Worm (Caenorhabditis elegans): Measurements from ENCODE around the gene mlt-9.

mlt-9 gene

ce11 chrX:15083795-15084194 is 23.8 kb downstream of the mlt-9 start, which contains the start of gene H40L08.1:
TSS of gene H40L08.1 (minus strand) at chrX:15084086.
- TF ChIP-seq pha-4 (tag; optimal IDR thresholded peaks at IDR 0.05) (peak; percentile 10), snpc-4 (tag; optimal IDR thresholded peaks at IDR 0.05) (no peak), mep-1 (tag; optimal IDR thresholded peaks at IDR 0.05) (peak; percentile 9), zip-8 (tag; optimal IDR thresholded peaks at IDR 0.05) (no peak), ceh-39 (tag; optimal IDR thresholded peaks at IDR 0.05) (peak; percentile 9), elt-1 (tag; optimal IDR thresholded peaks at IDR 0.05; ENCODE audit: borderline replicate concordance, insufficient read depth) (peak; percentile 15), ces-1 (GFP tag; optimal IDR thresholded peaks at IDR 0.05) (peak; percentile 56)

ce11 chrX:15081486-15081885 is 26.1 kb downstream of the mlt-9 start:
- TF ChIP-seq drap-1 (GFP tag; optimal IDR thresholded peaks at IDR 0.05) (no peak), unc-62 (GFP tag; optimal IDR thresholded peaks at IDR 0.05) (no peak)

ce11 chrX:15079406-15079805 is 28.2 kb downstream of the mlt-9 start:
- no peak for TF ChIP-seq unc-62 (GFP tag; optimal IDR thresholded peaks at IDR 0.05)
- TF ChIP-seq nhr-237 (tag; optimal IDR thresholded peaks at IDR 0.05) = no peak
- TF ChIP-seq snpc-4 (tag; optimal IDR thresholded peaks at IDR 0.05) = no peak
- no peak for TF ChIP-seq pha-4 (tag; optimal IDR thresholded peaks at IDR 0.05)
- TF ChIP-seq sptf-1 (tag; optimal IDR thresholded peaks at IDR 0.05) = no peak
- no peak for TF ChIP-seq ces-1 (GFP tag; optimal IDR thresholded peaks at IDR 0.05)
- no peak for TF ChIP-seq nhr-2 (tag; optimal IDR thresholded peaks at IDR 0.05)
- TF ChIP-seq ceh-43 (GFP tag; optimal IDR thresholded peaks at IDR 0.05) = no peak
- no peak for TF ChIP-seq ztf-11 (tag; optimal IDR thresholded peaks at IDR 0.05)
- TF ChIP-seq elt-1 (tag; optimal IDR thresholded peaks at IDR 0.05; ENCODE audit: borderline replicate concordance, insufficient read depth) = no peak
- TF ChIP-seq tbx-8 (GFP tag; optimal IDR thresholded peaks at IDR 0.05) = no peak
- TF ChIP-seq hlh-1 (tag; optimal IDR thresholded peaks at IDR 0.05) = no peak

- TF ChIP-seq nhr-76 (tag; optimal IDR thresholded peaks at IDR 0.05) (no peak), flh-1 (GFP tag; optimal IDR thresholded peaks at IDR 0.05) (no peak), nhr-28 (tag; optimal IDR thresholded peaks at IDR 0.05) (no peak), ceh-39 (tag; optimal IDR thresholded peaks at IDR 0.05) (no peak), nhr-12 (tag; optimal IDR thresholded peaks at IDR 0.05) (no peak), ceh-43 (GFP tag; optimal IDR thresholded peaks at IDR 0.05) (no peak), unc-39 (tag; optimal IDR thresholded peaks at IDR 0.05) (no peak), nhr-2 (tag; optimal IDR thresholded peaks at IDR 0.05) (no peak), lin-13 (tag; optimal IDR thresholded peaks at IDR 0.05) (no peak), ham-2 (GFP tag; optimal IDR thresholded peaks at IDR 0.05) (no peak), pha-4 (tag; optimal IDR thresholded peaks at IDR 0.05) (no peak), lsy-2 (tag; optimal IDR thresholded peaks at IDR 0.05) (no peak), mls-2 (tag; optimal IDR thresholded peaks at IDR 0.05) (no peak), cnd-1 (tag; optimal IDR thresholded peaks at IDR 0.05) (no peak), zip-8 (tag; optimal IDR thresholded peaks at IDR 0.05) (no peak), nhr-237 (tag; optimal IDR thresholded peaks at IDR 0.05) (no peak), sem-2 (GFP tag; optimal IDR thresholded peaks at IDR 0.05) (no peak), blmp-1 (tag; optimal IDR thresholded peaks at IDR 0.05) (no peak), drap-1 (GFP tag; optimal IDR thresholded peaks at IDR 0.05) (no peak), lin-32 (GFP tag; optimal IDR thresholded peaks at IDR 0.05) (no peak)
These were observed 29.3 kb downstream of the mlt-9 start for ce11 chrX:15078276-15078675.

- peak; percentile 38 for TF ChIP-seq ham-2 (GFP tag; optimal IDR thresholded peaks at IDR 0.05)
- TF ChIP-seq cnd-1 (tag; optimal IDR thresholded peaks at IDR 0.05) = no peak
These were observed 29.9 kb downstream of the mlt-9 start, which contains the start of the genes H40L08.8, H40L08.2 and H40L08.7 for ce11 chrX:15077597-15078261. TSS of gene H40L08.8 (minus strand) at chrX:15077633. TSS of gene H40L08.2 (minus strand) at chrX:15077744. TSS of gene H40L08.7 (minus strand) at chrX:15077744.

- no peak for TF ChIP-seq mep-1 (tag; optimal IDR thresholded peaks at IDR 0.05)
- TF ChIP-seq lin-32 (GFP tag; optimal IDR thresholded peaks at IDR 0.05) = no peak
- no peak for TF ChIP-seq unc-39 (tag; optimal IDR thresholded peaks at IDR 0.05)
- TF ChIP-seq lin-13 (tag; optimal IDR thresholded peaks at IDR 0.05) = no peak
- no peak for TF ChIP-seq pha-4 (tag; optimal IDR thresholded peaks at IDR 0.05)
- TF ChIP-seq zip-8 (tag; optimal IDR thresholded peaks at IDR 0.05) = no peak
- no peak for TF ChIP-seq mls-2 (tag; optimal IDR thresholded peaks at IDR 0.05)
- TF ChIP-seq ces-1 (GFP tag; optimal IDR thresholded peaks at IDR 0.05) = no peak
- TF ChIP-seq sptf-1 (tag; optimal IDR thresholded peaks at IDR 0.05) = no peak
- TF ChIP-seq blmp-1 (tag; optimal IDR thresholded peaks at IDR 0.05) = no peak
- no peak for TF ChIP-seq mab-5 (tag; optimal IDR thresholded peaks at IDR 0.05)
- TF ChIP-seq ham-2 (GFP tag; optimal IDR thresholded peaks at IDR 0.05) = no peak
- no peak for TF ChIP-seq nhr-76 (tag; optimal IDR thresholded peaks at IDR 0.05)
- TF ChIP-seq flh-1 (GFP tag; optimal IDR thresholded peaks at IDR 0.05) = no peak
- TF ChIP-seq sem-2 (GFP tag; optimal IDR thresholded peaks at IDR 0.05) = no peak
- TF ChIP-seq nhr-2 (tag; optimal IDR thresholded peaks at IDR 0.05) = no peak
- no peak for TF ChIP-seq ceh-43 (GFP tag; optimal IDR thresholded peaks at IDR 0.05)
These were observed 30.7 kb downstream of the mlt-9 start for ce11 chrX:15076909-15077308.
